Worm (Caenorhabditis elegans): ENCODE measurements around the gene sec-24.2.

DNA sequence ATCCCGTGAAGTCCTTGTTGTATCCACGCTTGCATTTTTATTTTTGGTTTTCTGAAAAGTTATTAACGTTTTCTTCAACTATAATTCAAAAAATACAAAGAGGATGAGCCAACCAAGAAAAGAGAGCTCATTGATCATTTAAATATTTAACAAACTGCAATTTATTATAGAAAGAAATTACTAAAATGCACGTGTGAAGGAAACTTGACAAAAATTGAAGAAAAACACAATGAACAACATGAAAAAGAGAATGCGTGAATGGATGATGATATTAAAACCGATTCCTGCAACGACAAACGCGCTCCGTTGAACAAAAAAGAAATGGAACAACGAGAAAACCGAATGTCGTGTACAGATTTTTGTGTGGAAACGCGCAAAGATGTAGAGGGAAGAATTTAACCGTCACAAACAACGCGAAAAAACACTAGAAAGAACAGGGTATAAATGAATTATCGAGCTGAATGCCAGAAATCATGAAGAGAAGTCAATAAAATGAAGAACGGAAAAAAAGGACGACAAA is 29.7 kb downstream of the sec-24.2 start, which contains the start of gene ufd-1:
- TF ChIP-seq nhr-237 (tag; optimal IDR thresholded peaks at IDR 0.05) (no peak), unc-62 (GFP tag; optimal IDR thresholded peaks at IDR 0.05) (no peak), lin-13 (tag; optimal IDR thresholded peaks at IDR 0.05) (no peak), sptf-1 (tag; optimal IDR thresholded peaks at IDR 0.05) (no peak), ces-1 (GFP tag; optimal IDR thresholded peaks at IDR 0.05) (no peak), drap-1 (GFP tag; optimal IDR thresholded peaks at IDR 0.05) (no peak), ztf-11 (tag; optimal IDR thresholded peaks at IDR 0.05) (no peak), nhr-12 (tag; optimal IDR thresholded peaks at IDR 0.05) (no peak), lsy-2 (tag; optimal IDR thresholded peaks at IDR 0.05) (no peak), nhr-28 (tag; optimal IDR thresholded peaks at IDR 0.05) (no peak), ceh-83 (GFP tag; optimal IDR thresholded peaks at IDR 0.05) (no peak), ceh-39 (tag; optimal IDR thresholded peaks at IDR 0.05) (no peak), unc-120 (tag; optimal IDR thresholded peaks at IDR 0.05; ENCODE audit: poor library complexity, severe bottlenecking) (no peak), snpc-4 (tag; optimal IDR thresholded peaks at IDR 0.05) (no peak)

Measured in whole organism, mixed stage, embryonic.